Worm (Caenorhabditis elegans) whole organism, mixed stage, embryonic: Measurements from ENCODE around the gene spl-3.

Source experiments
- ces-1 ChIP-seq: fragments of 150-350 bp; optimal IDR thresholded peaks from 2 replicates; lab custom pipeline; 2014; ENCODE audit warnings: missing biosample characterization, missing genetic modification reagents, missing genetic modification characterization
- elt-3 ChIP-seq: fragments of 150-350 bp; optimal IDR thresholded peaks from 2 replicates; lab custom pipeline; 2014; ENCODE audit warnings: missing biosample characterization, missing genetic modification characterization
- flh-1 ChIP-seq: fragments of 200-800 bp; sonication (Bioruptor generic); optimal IDR thresholded peaks from 2 replicates; lab custom pipeline; 2018; ENCODE audit warnings: mild to moderate bottlenecking, missing genetic modification characterization, moderate library complexity, missing compliant biosample characterization
- lin-13 ChIP-seq: fragments of 150-350 bp; optimal IDR thresholded peaks from 2 replicates; lab custom pipeline; 2014; ENCODE audit warnings: missing biosample characterization, missing genetic modification characterization
- mab-5 ChIP-seq: fragments of 150-350 bp; optimal IDR thresholded peaks from 2 replicates; lab custom pipeline; 2014; ENCODE audit warnings: missing biosample characterization, missing genetic modification characterization
- snpc-4 ChIP-seq: fragments of 150-350 bp; optimal IDR thresholded peaks from 2 replicates; lab custom pipeline; 2014; ENCODE audit warnings: missing biosample characterization, missing genetic modification characterization
- unc-39 ChIP-seq: fragments of 150-350 bp; optimal IDR thresholded peaks from 2 replicates; lab custom pipeline; 2014; ENCODE audit warnings: missing biosample characterization, missing genetic modification characterization
- unc-62 ChIP-seq: fragments of 150-350 bp; optimal IDR thresholded peaks from 2 replicates; lab custom pipeline; 2014; ENCODE audit warnings: missing biosample characterization, missing genetic modification reagents, missing genetic modification characterization

ce11 chrIV:1147594-1147993, 45.3 kb upstream of the spl-3 start:
- no peak for TF ChIP-seq unc-62 (GFP tag; lab: Kevin White, UChicago)
- no peak for TF ChIP-seq elt-3 (tag; lab: Kevin White, UChicago)
- no peak for TF ChIP-seq unc-39 (tag; lab: Kevin White, UChicago)
- TF ChIP-seq ces-1 (GFP tag; lab: Kevin White, UChicago) = no peak
- TF ChIP-seq lin-13 = no peak
- TF ChIP-seq snpc-4 (tag; lab: Kevin White, UChicago) = no peak
- TF ChIP-seq flh-1 (GFP tag; lab: Kevin White, UChicago) = no peak
- TF ChIP-seq mab-5 = no peak
